Worm (Caenorhabditis elegans): ENCODE results near the gene C15B12.9.

C15B12.9 gene

DNA sequence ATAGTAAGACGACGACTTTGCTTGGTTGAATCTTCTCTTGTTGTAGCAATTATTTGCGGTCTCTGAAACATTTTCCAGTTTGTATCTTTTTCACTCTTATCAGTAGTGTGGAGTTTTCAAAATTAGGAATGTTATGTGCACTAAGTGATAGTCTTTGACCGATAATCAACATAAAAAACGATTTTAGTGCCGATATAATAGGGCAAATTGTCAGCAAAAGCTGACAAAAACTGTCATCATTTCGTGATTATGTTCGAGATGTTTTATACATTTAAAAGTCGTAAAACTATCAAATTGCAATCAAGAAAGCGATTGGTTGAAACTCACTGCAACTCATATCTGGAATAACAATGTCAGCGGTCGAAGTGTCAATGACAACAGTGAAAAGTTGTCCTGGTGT lies 23.4 kb upstream of the C15B12.9 start:
- no peak for TF ChIP-seq eyg-1 (tag; optimal IDR thresholded peaks at IDR 0.05)
- no peak for TF ChIP-seq hlh-6 (tag; optimal IDR thresholded peaks at IDR 0.05)
- TF ChIP-seq F13H6.1 (tag; optimal IDR thresholded peaks at IDR 0.05), result no peak
- TF ChIP-seq ceh-18 (tag; optimal IDR thresholded peaks at IDR 0.05), result no peak
- no peak for TF ChIP-seq elt-4 (tag; optimal IDR thresholded peaks at IDR 0.05)
- TF ChIP-seq ztf-16 (tag; optimal IDR thresholded peaks at IDR 0.05), result no peak
- TF ChIP-seq Y22D7AL.16 (tag; optimal IDR thresholded peaks at IDR 0.05), result no peak
- TF ChIP-seq pag-3 (tag; optimal IDR thresholded peaks at IDR 0.05; ENCODE audit: borderline replicate concordance), result no peak
- no peak for TF ChIP-seq pax-1 (tag; optimal IDR thresholded peaks at IDR 0.05)
- TF ChIP-seq odd-2 (tag; optimal IDR thresholded peaks at IDR 0.05), result no peak
- no peak for TF ChIP-seq gmeb-2 (tag; optimal IDR thresholded peaks at IDR 0.05)
- no peak for TF ChIP-seq lin-11 (tag; optimal IDR thresholded peaks at IDR 0.05)
- TF ChIP-seq ceh-34 (tag; optimal IDR thresholded peaks at IDR 0.05), result no peak
- TF ChIP-seq ahr-1 (tag; optimal IDR thresholded peaks at IDR 0.05), result no peak
- no peak for TF ChIP-seq ceh-9 (tag; optimal IDR thresholded peaks at IDR 0.05)
- TF ChIP-seq rnt-1 (tag; optimal IDR thresholded peaks at IDR 0.05), result no peak
- TF ChIP-seq elt-2 (tag; optimal IDR thresholded peaks at IDR 0.05), result no peak
- no peak for TF ChIP-seq K02D7.2 (tag; optimal IDR thresholded peaks at IDR 0.05)

DNA sequence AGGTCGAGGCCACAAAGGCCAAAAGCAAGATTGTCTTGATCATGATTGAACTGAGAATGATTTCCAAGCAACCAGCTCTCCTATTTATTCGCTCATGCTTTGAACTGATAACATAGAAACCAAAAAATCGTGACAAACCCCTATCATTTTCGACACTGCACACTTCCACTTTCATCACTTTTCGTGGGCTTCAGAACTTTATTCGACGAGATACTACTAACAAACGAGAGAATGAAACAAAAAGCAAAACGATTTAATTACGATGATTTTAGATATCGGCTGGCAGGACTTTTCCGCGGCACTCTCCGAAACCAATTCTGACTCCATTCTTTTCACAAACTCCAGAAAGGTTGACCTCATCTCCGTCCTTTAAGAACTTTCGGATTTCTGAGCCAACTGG lies 22.0 kb upstream of the C15B12.9 start, which contains the start of gene asp-14:
Gene asp-14 (minus strand): TSS at position 101 of the 400 bp plus-strand sequence.
- TF ChIP-seq K02D7.2 (tag; optimal IDR thresholded peaks at IDR 0.05) (no peak), ceh-14 (tag; optimal IDR thresholded peaks at IDR 0.05) (no peak), tbx-2 (tag; optimal IDR thresholded peaks at IDR 0.05) (no peak), Y22D7AL.16 (tag; optimal IDR thresholded peaks at IDR 0.05) (no peak), elt-4 (tag; optimal IDR thresholded peaks at IDR 0.05) (no peak), tbx-7 (tag; optimal IDR thresholded peaks at IDR 0.05) (no peak), ceh-30 (tag; optimal IDR thresholded peaks at IDR 0.05) (no peak), ama-1 (optimal IDR thresholded peaks at IDR 0.05) (no peak), ref-2 (tag; optimal IDR thresholded peaks at IDR 0.05) (no peak), ceh-9 (tag; optimal IDR thresholded peaks at IDR 0.05) (no peak), fax-1 (tag; optimal IDR thresholded peaks at IDR 0.05) (no peak)

DNA sequence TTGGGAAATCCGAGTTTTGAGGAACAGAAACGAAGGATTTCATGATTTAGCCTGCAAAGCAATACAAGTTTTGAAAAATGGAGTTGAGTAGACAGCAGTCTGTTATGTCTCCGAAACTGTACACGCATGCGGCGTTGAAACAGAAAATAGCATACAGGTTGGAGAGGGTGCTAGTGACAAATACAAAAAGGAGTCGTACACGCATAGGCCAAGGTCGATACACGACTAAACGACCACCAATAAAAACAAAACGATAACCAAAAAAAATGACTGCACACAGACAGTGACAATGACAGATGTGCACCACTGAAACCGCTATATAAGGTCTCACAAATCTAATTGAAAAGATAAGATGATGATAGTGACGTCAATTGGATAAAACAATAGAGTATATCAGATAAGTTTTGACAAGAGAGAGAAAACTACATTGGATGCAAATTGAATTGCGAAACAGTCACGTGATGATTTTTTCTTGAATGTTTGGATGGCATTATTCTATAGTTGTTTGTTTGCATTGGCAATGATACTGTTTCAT lies 19.7 kb upstream of the C15B12.9 start, which contains the start of gene fah-1:
Gene fah-1 (minus strand): TSS at position 51 of the 535 bp plus-strand sequence.
- TF ChIP-seq ceh-48 (tag; optimal IDR thresholded peaks at IDR 0.05) (no peak), pag-3 (tag; optimal IDR thresholded peaks at IDR 0.05; ENCODE audit: borderline replicate concordance) (no peak), hlh-15 (tag; optimal IDR thresholded peaks at IDR 0.05) (no peak), ceh-22 (tag; optimal IDR thresholded peaks at IDR 0.05) (no peak), madf-2 (tag; optimal IDR thresholded peaks at IDR 0.05) (no peak), unc-86 (tag; optimal IDR thresholded peaks at IDR 0.05) (no peak), zip-5 (tag; optimal IDR thresholded peaks at IDR 0.05) (no peak), ttx-3 (tag; optimal IDR thresholded peaks at IDR 0.05) (no peak), pha-4 (tag; optimal IDR thresholded peaks at IDR 0.05) (no peak), hlh-30 (tag; optimal IDR thresholded peaks at IDR 0.05; ENCODE audit: insufficient read depth) (peak; percentile 61), elt-2 (tag; optimal IDR thresholded peaks at IDR 0.05) (peak; percentile 22)

ce11 chrX:6450839-6451491 lies 17.6 kb upstream of the C15B12.9 start, which contains the start of the genes grl-6 and K10C2.6:
Gene grl-6 (minus strand): TSS chrX:6450939.
Gene K10C2.6 (plus strand): TSS chrX:6451441.
- TF ChIP-seq sox-2 (GFP tag; IDR thresholded peaks at IDR 0.05), result no peak
- no peak for TF ChIP-seq C38D4.7 (GFP tag; optimal IDR thresholded peaks at IDR 0.05)
- no peak for TF ChIP-seq ceh-18 (tag; optimal IDR thresholded peaks at IDR 0.05)
- TF ChIP-seq elt-2 (tag; optimal IDR thresholded peaks at IDR 0.05), result no peak
- no peak for TF ChIP-seq C08G9.2 (tag; optimal IDR thresholded peaks at IDR 0.05)
- no peak for TF ChIP-seq nfya-1 (tag; optimal IDR thresholded peaks at IDR 0.05)
- TF ChIP-seq unc-3 (GFP tag; conservative IDR thresholded peaks at IDR 0.05), result no peak
- no peak for TF ChIP-seq unc-3 (tag; optimal IDR thresholded peaks at IDR 0.05)
- no peak for TF ChIP-seq mec-3 (tag; optimal IDR thresholded peaks at IDR 0.05; ENCODE audit: borderline replicate concordance)
- TF ChIP-seq lim-6 (tag; optimal IDR thresholded peaks at IDR 0.05), result no peak
- no peak for TF ChIP-seq pqm-1 (tag; optimal IDR thresholded peaks at IDR 0.05)
- TF ChIP-seq unc-86 (tag; optimal IDR thresholded peaks at IDR 0.05), result no peak
- no peak for TF ChIP-seq syd-9 (tag; optimal IDR thresholded peaks at IDR 0.05)
- no peak for TF ChIP-seq pag-3 (tag; optimal IDR thresholded peaks at IDR 0.05; ENCODE audit: borderline replicate concordance)
- no peak for TF ChIP-seq ceh-2 (tag; optimal IDR thresholded peaks at IDR 0.05)
- TF ChIP-seq hlh-13 (GFP tag; optimal IDR thresholded peaks at IDR 0.05), result no peak
- TF ChIP-seq fkh-10 (GFP tag; optimal IDR thresholded peaks at IDR 0.05), result no peak
- TF ChIP-seq sox-4 (tag; optimal IDR thresholded peaks at IDR 0.05), result no peak

All from whole organism, late embryonic.